Worm (Caenorhabditis elegans): Measurements from ENCODE around the gene F58D12.1.

F58D12.1 gene

DNA sequence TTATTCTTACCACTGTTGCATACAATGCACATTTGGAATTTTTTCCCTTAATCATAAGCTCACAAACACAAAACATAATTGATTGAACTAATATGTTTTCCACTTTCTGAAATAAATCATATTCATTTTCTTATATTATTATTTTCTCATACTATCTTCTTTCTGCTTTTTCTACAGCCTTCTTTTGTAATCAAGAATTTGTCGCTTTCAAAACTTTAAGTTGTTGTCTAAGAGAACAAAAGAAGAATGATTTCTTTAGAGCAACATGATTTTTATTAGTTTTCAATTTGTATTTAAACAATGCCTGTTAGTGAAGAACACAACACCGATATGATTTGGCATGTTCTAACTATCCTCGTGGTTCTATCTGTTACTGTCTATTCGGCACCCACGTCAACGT, 34.6 kb downstream of the F58D12.1 start, which contains the start of gene D1086.7:
TSS of gene D1086.7 (plus strand) at position 301 of the 400 bp plus-strand sequence.
- TF ChIP-seq unc-120 (tag; optimal IDR thresholded peaks at IDR 0.05; ENCODE audit: poor library complexity, severe bottlenecking): no peak
- TF ChIP-seq nhr-28 (tag; optimal IDR thresholded peaks at IDR 0.05): no peak
- TF ChIP-seq sem-2 (GFP tag; optimal IDR thresholded peaks at IDR 0.05): no peak
- TF ChIP-seq sptf-1 (tag; optimal IDR thresholded peaks at IDR 0.05): no peak
- no peak for TF ChIP-seq lsy-2 (tag; optimal IDR thresholded peaks at IDR 0.05)
- TF ChIP-seq zip-8 (tag; optimal IDR thresholded peaks at IDR 0.05): no peak
- no peak for TF ChIP-seq nhr-12 (tag; optimal IDR thresholded peaks at IDR 0.05)
- TF ChIP-seq drap-1 (GFP tag; optimal IDR thresholded peaks at IDR 0.05): no peak
- no peak for TF ChIP-seq mab-5 (tag; optimal IDR thresholded peaks at IDR 0.05)
- no peak for TF ChIP-seq ceh-43 (GFP tag; optimal IDR thresholded peaks at IDR 0.05)
- TF ChIP-seq unc-62 (GFP tag; optimal IDR thresholded peaks at IDR 0.05): no peak
- no peak for TF ChIP-seq cnd-1 (tag; optimal IDR thresholded peaks at IDR 0.05)
- TF ChIP-seq lin-32 (GFP tag; optimal IDR thresholded peaks at IDR 0.05): no peak
- no peak for TF ChIP-seq blmp-1 (tag; optimal IDR thresholded peaks at IDR 0.05)
- TF ChIP-seq nhr-76 (tag; optimal IDR thresholded peaks at IDR 0.05): no peak

DNA sequence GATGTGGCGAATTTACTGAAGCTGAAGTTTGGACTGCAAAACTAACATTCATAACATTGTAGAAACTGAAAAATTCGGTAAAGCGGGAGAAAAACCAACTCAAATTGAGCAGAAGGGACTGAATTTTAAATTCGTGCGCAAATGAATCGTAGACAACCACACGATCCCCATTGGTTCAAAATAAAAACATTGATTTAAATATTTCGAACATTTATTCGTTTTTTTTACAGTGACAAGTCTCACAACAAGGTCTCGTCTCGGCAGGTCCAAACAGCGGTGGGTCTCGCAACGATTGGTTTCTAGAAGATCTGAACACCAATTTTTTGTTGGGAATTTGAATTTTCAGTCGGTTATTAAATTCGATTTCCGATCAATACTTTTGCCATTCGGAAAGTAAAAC, 36.2 kb downstream of the F58D12.1 start, which contains the start of gene D1086.18:
TSS of gene D1086.18 (plus strand) at position 301 of the 400 bp plus-strand sequence.
- TF ChIP-seq pha-4 (tag; optimal IDR thresholded peaks at IDR 0.05): no peak
- no peak for TF ChIP-seq nhr-76 (tag; optimal IDR thresholded peaks at IDR 0.05)
- TF ChIP-seq nhr-2 (tag; optimal IDR thresholded peaks at IDR 0.05): no peak
- no peak for TF ChIP-seq ceh-43 (GFP tag; optimal IDR thresholded peaks at IDR 0.05)
- no peak for TF ChIP-seq lsy-2 (tag; optimal IDR thresholded peaks at IDR 0.05)

- TF ChIP-seq nhr-237 (tag; optimal IDR thresholded peaks at IDR 0.05) (no peak), zip-8 (tag; optimal IDR thresholded peaks at IDR 0.05) (no peak), pha-4 (tag; optimal IDR thresholded peaks at IDR 0.05) (no peak), lin-13 (tag; optimal IDR thresholded peaks at IDR 0.05) (no peak), nhr-12 (tag; optimal IDR thresholded peaks at IDR 0.05) (no peak), lin-32 (GFP tag; optimal IDR thresholded peaks at IDR 0.05) (no peak), ham-2 (GFP tag; optimal IDR thresholded peaks at IDR 0.05) (no peak), mep-1 (tag; optimal IDR thresholded peaks at IDR 0.05) (no peak), hlh-1 (tag; optimal IDR thresholded peaks at IDR 0.05) (no peak), cnd-1 (tag; optimal IDR thresholded peaks at IDR 0.05) (no peak), ceh-39 (tag; optimal IDR thresholded peaks at IDR 0.05) (no peak), tbx-8 (GFP tag; optimal IDR thresholded peaks at IDR 0.05) (no peak), drap-1 (GFP tag; optimal IDR thresholded peaks at IDR 0.05) (no peak), nhr-2 (tag; optimal IDR thresholded peaks at IDR 0.05) (no peak), snpc-4 (tag; optimal IDR thresholded peaks at IDR 0.05) (no peak), ces-1 (GFP tag; optimal IDR thresholded peaks at IDR 0.05) (no peak), nhr-28 (tag; optimal IDR thresholded peaks at IDR 0.05) (no peak)
Observed at ce11 chrV:14088051-14088450, 38.7 kb downstream of the F58D12.1 start, which contains the start of gene D1086.19. Gene D1086.19 (plus strand): TSS chrV:14088351.

ce11 chrV:14090309-14090967, 41.1 kb downstream of the F58D12.1 start, which contains the start of the genes D1086.5 and him-5:
Gene D1086.5 (minus strand): TSS chrV:14090359.
Gene him-5 (plus strand): TSS chrV:14090426.
- no peak for TF ChIP-seq ztf-11 (tag; optimal IDR thresholded peaks at IDR 0.05)
- TF ChIP-seq sptf-1 (tag; optimal IDR thresholded peaks at IDR 0.05): no peak
- TF ChIP-seq unc-62 (GFP tag; optimal IDR thresholded peaks at IDR 0.05): no peak
- TF ChIP-seq elt-3 (tag; optimal IDR thresholded peaks at IDR 0.05): no peak
- TF ChIP-seq mls-2 (tag; optimal IDR thresholded peaks at IDR 0.05): no peak
- TF ChIP-seq nhr-76 (tag; optimal IDR thresholded peaks at IDR 0.05): no peak
- TF ChIP-seq unc-39 (tag; optimal IDR thresholded peaks at IDR 0.05): no peak
- TF ChIP-seq ham-2 (GFP tag; optimal IDR thresholded peaks at IDR 0.05): no peak
- no peak for TF ChIP-seq blmp-1 (tag; optimal IDR thresholded peaks at IDR 0.05)
- no peak for TF ChIP-seq ceh-43 (GFP tag; optimal IDR thresholded peaks at IDR 0.05)
- no peak for TF ChIP-seq flh-1 (GFP tag; optimal IDR thresholded peaks at IDR 0.05)
- TF ChIP-seq ceh-39 (tag; optimal IDR thresholded peaks at IDR 0.05): no peak
- TF ChIP-seq sem-2 (GFP tag; optimal IDR thresholded peaks at IDR 0.05): no peak
- no peak for TF ChIP-seq pha-4 (tag; optimal IDR thresholded peaks at IDR 0.05)
- no peak for TF ChIP-seq nhr-237 (tag; optimal IDR thresholded peaks at IDR 0.05)
- no peak for TF ChIP-seq M03D4.4 (tag; optimal IDR thresholded peaks at IDR 0.05)

Data from whole organism, mixed stage, embryonic.